Worm (Caenorhabditis elegans) whole organism, mixed stage, embryonic: ENCODE results near the gene M03C11.1.
"Not testable (repeated sequence)": the region's sequence is repeated elsewhere in the genome, so short reads cannot be mapped to it uniquely, and the experiment has no call there.

ENCODE experiments used
- blmp-1 ChIP-seq: fragments of 150-350 bp; optimal IDR thresholded peaks from 2 replicates; lab custom pipeline; 2014; ENCODE audit warnings: missing biosample characterization, missing genetic modification characterization
- ceh-43 ChIP-seq: fragments of 200-800 bp; sonication (Bioruptor generic); optimal IDR thresholded peaks from 2 replicates; lab custom pipeline; 2018; ENCODE audit warnings: mild to moderate bottlenecking, missing genetic modification characterization, moderate library complexity, missing compliant biosample characterization
- cnd-1 ChIP-seq: fragments of 200-800 bp; sonication (Bioruptor generic); optimal IDR thresholded peaks from 2 replicates; lab custom pipeline; 2018; ENCODE audit warnings: mild to moderate bottlenecking, missing genetic modification characterization, missing compliant biosample characterization
- elt-1 ChIP-seq: sonication (generic microtip); optimal IDR thresholded peaks from 2 replicates; lab custom pipeline; 2017; ENCODE audit warnings: missing genetic modification characterization, mild to moderate bottlenecking, missing compliant biosample characterization, antibody characterized with exemption, moderate library complexity, borderline replicate concordance; ENCODE audit not compliant: insufficient read depth
- elt-3 ChIP-seq: fragments of 150-350 bp; optimal IDR thresholded peaks from 2 replicates; lab custom pipeline; 2014; ENCODE audit warnings: missing biosample characterization, missing genetic modification characterization
- lin-32 ChIP-seq: fragments of 200-800 bp; sonication (Bioruptor generic); optimal IDR thresholded peaks from 2 replicates; lab custom pipeline; 2018; ENCODE audit warnings: mild to moderate bottlenecking, missing genetic modification characterization, missing compliant biosample characterization
- mep-1 ChIP-seq: fragments of 150-350 bp; optimal IDR thresholded peaks from 2 replicates; lab custom pipeline; 2017; ENCODE audit warnings: missing biosample characterization, missing genetic modification reagents, missing genetic modification characterization, inconsistent platforms
- nhr-237 ChIP-seq: fragments of 150-350 bp; optimal IDR thresholded peaks from 2 replicates; lab custom pipeline; 2014; ENCODE audit warnings: missing biosample characterization, missing genetic modification characterization
- nhr-76 ChIP-seq: sonication (generic microtip); optimal IDR thresholded peaks from 2 replicates; lab custom pipeline; 2017; ENCODE audit warnings: missing biosample characterization, missing genetic modification characterization
- sem-2 ChIP-seq: fragments of 200-800 bp; sonication (Bioruptor generic); optimal IDR thresholded peaks from 2 replicates; lab custom pipeline; 2018; ENCODE audit warnings: mild to moderate bottlenecking, missing genetic modification characterization, missing compliant biosample characterization
- snpc-4 ChIP-seq: fragments of 150-350 bp; optimal IDR thresholded peaks from 2 replicates; lab custom pipeline; 2014; ENCODE audit warnings: missing biosample characterization, missing genetic modification characterization
- unc-39 ChIP-seq: fragments of 150-350 bp; optimal IDR thresholded peaks from 2 replicates; lab custom pipeline; 2014; ENCODE audit warnings: missing biosample characterization, missing genetic modification characterization
- unc-62 ChIP-seq: fragments of 150-350 bp; optimal IDR thresholded peaks from 2 replicates; lab custom pipeline; 2014; ENCODE audit warnings: missing biosample characterization, missing genetic modification reagents, missing genetic modification characterization
- ztf-11 ChIP-seq: fragments of 150-350 bp; optimal IDR thresholded peaks from 2 replicates; lab custom pipeline; 2014; ENCODE audit warnings: missing biosample characterization, missing genetic modification characterization

- not testable (repeated sequence) for TF ChIP-seq ceh-43 (GFP tag; lab: Kevin White, UChicago); nhr-237; unc-39; cnd-1 (tag; lab: Kevin White, UChicago); ztf-11; snpc-4 (tag; lab: Kevin White, UChicago); elt-1; unc-62 (GFP tag; lab: Kevin White, UChicago); lin-32; elt-3 (tag; lab: Kevin White, UChicago); sem-2 (GFP tag; lab: Kevin White, UChicago); mep-1; nhr-76; blmp-1 (tag; lab: Kevin White, UChicago)
These were observed 42.9 kb upstream of the M03C11.1 start, which contains the start of gene H04D03.6 for ce11 chrIII:10438780-10439179.
